Fruit fly (Drosophila melanogaster): Measurements from ENCODE around the gene Tao.

Gene Tao

dm6 chrX:19613473-19613872, 33.9 kb upstream of the Tao start:
- TF ChIP-seq fd85E (GFP tag; optimal IDR thresholded peaks at IDR 0.05) (no peak), Eip93F (GFP tag; optimal IDR thresholded peaks at IDR 0.05) (no peak), dsx (GFP tag; optimal IDR thresholded peaks at IDR 0.05; ENCODE audit: poor library complexity, severe bottlenecking) (no peak), CG11762 (GFP tag; optimal IDR thresholded peaks at IDR 0.05; ENCODE audit: insufficient read depth) (no peak), CG9139 (GFP tag; optimal IDR thresholded peaks at IDR 0.05) (no peak), CG8319 (GFP tag; optimal IDR thresholded peaks at IDR 0.05) (no peak), salr (GFP tag; optimal IDR thresholded peaks at IDR 0.05) (no peak), CG11902 (GFP tag; optimal IDR thresholded peaks at IDR 0.05) (no peak), Ets21C (GFP tag; optimal IDR thresholded peaks at IDR 0.05) (no peak), CG6163 (GFP tag; IDR thresholded peaks at IDR 0.05) (peak; percentile 56; the same call in 1 of the 3 replicates), Hr4 (GFP tag; optimal IDR thresholded peaks at IDR 0.05) (no peak), Hr38 (GFP tag; optimal IDR thresholded peaks at IDR 0.05) (no peak), CG6854 (GFP tag; optimal IDR thresholded peaks at IDR 0.05) (peak; percentile 64), CG34406 (GFP tag; optimal IDR thresholded peaks at IDR 0.05) (peak; percentile 49), OdsH (GFP tag; optimal IDR thresholded peaks at IDR 0.05) (no peak), CG6276 (GFP tag; optimal IDR thresholded peaks at IDR 0.05) (no peak), CG3032 (tag; optimal IDR thresholded peaks at IDR 0.05) (no peak), Met (GFP tag; optimal IDR thresholded peaks at IDR 0.05) (no peak), Sox14 (GFP tag; optimal IDR thresholded peaks at IDR 0.05) (no peak), esn (GFP tag; optimal IDR thresholded peaks at IDR 0.05) (peak; percentile 70), Eip75B (GFP tag; optimal IDR thresholded peaks at IDR 0.05) (no peak), dac (GFP tag; optimal IDR thresholded peaks at IDR 0.05) (no peak), CG6792 (GFP tag; optimal IDR thresholded peaks at IDR 0.05) (peak; percentile 30), topi (GFP tag; optimal IDR thresholded peaks at IDR 0.05) (no peak), pdm3 (GFP tag; optimal IDR thresholded peaks at IDR 0.05) (no peak), CG32006 (GFP tag; optimal IDR thresholded peaks at IDR 0.05) (no peak), cyc (GFP tag; optimal IDR thresholded peaks at IDR 0.05) (peak; percentile 1), Sox102F (GFP tag; optimal IDR thresholded peaks at IDR 0.05) (no peak), eg (GFP tag; IDR thresholded peaks at IDR 0.05) (no peak; the same call in 1 of the 3 replicates), vri (GFP tag; optimal IDR thresholded peaks at IDR 0.05) (no peak), spab (GFP tag; optimal IDR thresholded peaks at IDR 0.05) (no peak), CG10631 (GFP tag; optimal IDR thresholded peaks at IDR 0.05) (no peak), svp (GFP tag) (no peak), CG11294 (GFP tag; IDR thresholded peaks at IDR 0.05) (no peak), Gug (GFP tag; IDR thresholded peaks at IDR 0.05) (no peak), CG8119 (GFP tag; IDR thresholded peaks at IDR 0.05) (no peak), lz (GFP tag; optimal IDR thresholded peaks at IDR 0.05) (peak; percentile 44), achi (GFP tag; optimal IDR thresholded peaks at IDR 0.05) (no peak), net (GFP tag; optimal IDR thresholded peaks at IDR 0.05) (no peak), Lpt (GFP tag; optimal IDR thresholded peaks at IDR 0.05) (no peak), CG7368 (GFP tag; optimal IDR thresholded peaks at IDR 0.05) (no peak), ss (GFP tag; optimal IDR thresholded peaks at IDR 0.05) (no peak), CG16779 (tag; optimal IDR thresholded peaks at IDR 0.05) (no peak), acj6 (GFP tag; optimal IDR thresholded peaks at IDR 0.05) (no peak), CG6808 (GFP tag; optimal IDR thresholded peaks at IDR 0.05) (no peak), Eip78C (GFP tag) (no peak), CG31627 (GFP tag; optimal IDR thresholded peaks at IDR 0.05) (no peak), Ets96B (tag; optimal IDR thresholded peaks at IDR 0.05) (no peak), CG1621 (tag; optimal IDR thresholded peaks at IDR 0.05) (peak; percentile 63), CG15336 (GFP tag; IDR thresholded peaks at IDR 0.05) (no peak), CG8632 (GFP tag; optimal IDR thresholded peaks at IDR 0.05) (no peak), CG3919 (GFP tag; optimal IDR thresholded peaks at IDR 0.05) (no peak), Blimp-1 (GFP tag; optimal IDR thresholded peaks at IDR 0.05) (no peak), Hr39 (GFP tag; optimal IDR thresholded peaks at IDR 0.05) (no peak)
